Fruit fly (Drosophila melanogaster): Measurements from ENCODE around the gene CG44574.

CG44574 gene

DNA sequence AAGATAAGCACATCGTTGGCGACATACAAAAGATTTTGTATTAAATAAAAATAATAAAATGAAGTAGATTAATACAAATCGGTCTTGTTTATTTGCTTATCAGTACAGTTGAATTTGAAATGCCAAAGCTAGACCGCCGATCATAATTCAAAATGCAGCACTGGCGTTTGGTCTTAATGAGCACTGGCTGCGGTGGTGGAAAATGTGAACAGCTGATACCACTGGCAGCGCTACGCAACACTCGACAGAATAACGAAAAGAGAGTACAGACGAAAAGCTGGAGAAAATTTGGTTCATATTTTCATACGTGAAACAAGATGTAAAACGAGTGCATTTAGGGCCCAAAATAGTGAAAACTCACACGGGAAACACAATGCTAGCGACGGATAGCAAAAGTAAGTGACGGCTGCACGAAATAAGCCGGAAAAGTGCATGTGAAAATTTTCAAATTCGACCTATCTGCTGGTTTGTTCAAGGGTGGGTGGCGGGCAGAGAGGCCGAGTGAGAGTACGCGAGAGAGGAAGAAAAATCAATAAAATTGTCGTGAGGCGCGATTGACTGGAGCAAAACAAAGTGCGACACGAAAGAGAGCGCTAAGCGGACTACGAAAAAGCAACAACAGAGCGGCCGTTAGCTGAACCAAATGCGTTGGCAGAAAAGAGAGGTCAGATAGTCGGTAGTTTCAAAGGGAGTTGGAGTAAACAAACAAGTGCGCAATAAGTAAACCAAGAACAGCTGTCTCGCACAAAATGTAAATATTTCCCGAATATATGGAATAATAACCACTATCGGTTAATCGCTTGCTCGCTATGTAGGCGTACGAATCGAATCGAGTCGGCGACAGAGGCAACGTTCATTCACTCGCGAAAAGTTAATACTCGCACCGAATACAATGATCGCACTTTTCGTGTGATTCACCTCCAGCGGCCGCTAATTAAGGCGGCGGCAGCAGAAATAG, 23.6 kb downstream of the CG44574 start, which contains the start of gene bchs (continued):
- no peak for TF ChIP-seq wor (GFP tag; IDR thresholded peaks at IDR 0.05)
- TF ChIP-seq CG9727 (GFP tag; optimal IDR thresholded peaks at IDR 0.05): peak; percentile 89
- TF ChIP-seq ci (GFP tag; IDR thresholded peaks at IDR 0.05): peak; percentile 97
- peak; percentile 83 for TF ChIP-seq bcd (GFP tag; optimal IDR thresholded peaks at IDR 0.05)
- TF ChIP-seq knrl (GFP tag; IDR thresholded peaks at IDR 0.05; ENCODE audit: partially characterized antibody): 0 out of 3 replicates have a peak, but pooled peaks have one; percentile 9
- TF ChIP-seq Jarid2 (GFP tag; optimal IDR thresholded peaks at IDR 0.05): peak; percentile 79
- peak; percentile 93 for TF ChIP-seq CG1529 (GFP tag; optimal IDR thresholded peaks at IDR 0.05)
- TF ChIP-seq br (optimal IDR thresholded peaks at IDR 0.05): no peak
- TF ChIP-seq p53 (GFP tag; optimal IDR thresholded peaks at IDR 0.05): peak; percentile 70
- peak in 1 of 2 experiments; percentile 2 for TF ChIP-seq pan (optimal IDR thresholded peaks at IDR 0.05)
- peak in 1 of 2 experiments; percentile 94 for TF ChIP-seq pan (GFP tag; optimal IDR thresholded peaks at IDR 0.05 in 1 of 2, IDR thresholded peaks at IDR 0.05 in 1 of 2)
- TF ChIP-seq CG14050 (GFP tag; IDR thresholded peaks at IDR 0.05): peak; percentile 82
- TF ChIP-seq aop (GFP tag; IDR thresholded peaks at IDR 0.05): no peak
- TF ChIP-seq sna (GFP tag; IDR thresholded peaks at IDR 0.05; ENCODE audit: partially characterized antibody): peak; percentile 68
- TF ChIP-seq CG7745 (tag; optimal IDR thresholded peaks at IDR 0.05): peak; percentile 75
- TF ChIP-seq Ada2b (GFP tag; IDR thresholded peaks at IDR 0.05): peak; percentile 30; the same call in 1 of the 2 replicates
- TF ChIP-seq slou (GFP tag; optimal IDR thresholded peaks at IDR 0.05): no peak
- TF ChIP-seq gcm2 (GFP tag; optimal IDR thresholded peaks at IDR 0.05): peak; percentile 57
- TF ChIP-seq nmo (GFP tag; optimal IDR thresholded peaks at IDR 0.05): peak; percentile 35
- peak; percentile 62 for TF ChIP-seq CG17802 (tag; optimal IDR thresholded peaks at IDR 0.05)
- peak; percentile 75 for TF ChIP-seq CG10274 (GFP tag; optimal IDR thresholded peaks at IDR 0.05)
- TF ChIP-seq Neu2 (GFP tag; optimal IDR thresholded peaks at IDR 0.05; ENCODE audit: borderline replicate concordance): peak; percentile 32
- peak; percentile 33 for TF ChIP-seq BEAF-32 (GFP tag; optimal IDR thresholded peaks at IDR 0.05)
- TF ChIP-seq CG2116 (GFP tag; optimal IDR thresholded peaks at IDR 0.05): peak; percentile 100
- TF ChIP-seq CG8765 (GFP tag; IDR thresholded peaks at IDR 0.05): no peak
- TF ChIP-seq ATbp (GFP tag; optimal IDR thresholded peaks at IDR 0.05): peak; percentile 100
- peak; percentile 96 for TF ChIP-seq BtbVII (GFP tag; optimal IDR thresholded peaks at IDR 0.05)
- TF ChIP-seq ranshi (GFP tag; IDR thresholded peaks at IDR 0.05): peak; percentile 84; the same call in 1 of the 2 replicates
- peak; percentile 67 for TF ChIP-seq CG2120 (GFP tag; optimal IDR thresholded peaks at IDR 0.05)
- TF ChIP-seq CG17829 (tag; optimal IDR thresholded peaks at IDR 0.05): peak; percentile 51
- peak; percentile 18; the same call in 1 of the 2 replicates for TF ChIP-seq unc-4 (GFP tag; IDR thresholded peaks at IDR 0.05; ENCODE audit: partially characterized antibody)
- TF ChIP-seq grau (tag; optimal IDR thresholded peaks at IDR 0.05): peak; percentile 17
- TF ChIP-seq CG11093 (GFP tag; IDR thresholded peaks at IDR 0.05): peak; percentile 54; the same call in 1 of the 3 replicates
- TF ChIP-seq scrt (GFP tag; optimal IDR thresholded peaks at IDR 0.05): peak; percentile 89
- peak; percentile 27; the same call in 1 of the 3 replicates for TF ChIP-seq CG16813 (GFP tag; IDR thresholded peaks at IDR 0.05; ENCODE audit: partially characterized antibody)
- TF ChIP-seq CG2202 (tag; optimal IDR thresholded peaks at IDR 0.05): peak; percentile 95
- peak; percentile 82 for TF ChIP-seq pho (GFP tag; optimal IDR thresholded peaks at IDR 0.05)
- TF ChIP-seq pros (GFP tag; optimal IDR thresholded peaks at IDR 0.05): peak; percentile 13
- TF ChIP-seq oc (tag; optimal IDR thresholded peaks at IDR 0.05): peak; percentile 90
- TF ChIP-seq zf30C (GFP tag; optimal IDR thresholded peaks at IDR 0.05): peak; percentile 41
- peak; percentile 34; the same call in 1 of the 3 replicates for TF ChIP-seq Aef1 (GFP tag; IDR thresholded peaks at IDR 0.05)
- peak; percentile 38; the same call in 1 of the 2 replicates for TF ChIP-seq Taf1 (GFP tag; IDR thresholded peaks at IDR 0.05)
- peak; percentile 95 for TF ChIP-seq MTF-1 (GFP tag; optimal IDR thresholded peaks at IDR 0.05; ENCODE audit: borderline replicate concordance)
- TF ChIP-seq sim (GFP tag; IDR thresholded peaks at IDR 0.05): peak; percentile 92
- TF ChIP-seq CG18262 (tag; optimal IDR thresholded peaks at IDR 0.05): no peak
- peak; percentile 87 for TF ChIP-seq CG5180 (GFP tag; optimal IDR thresholded peaks at IDR 0.05)
- peak; percentile 88 for TF ChIP-seq CG8089 (GFP tag; optimal IDR thresholded peaks at IDR 0.05)
